Worm (Caenorhabditis elegans): ENCODE results near the gene cyp-35C1.
A peak's percentile ranks its signal among the peaks of the same experiment; 100 is the strongest.

Gene cyp-35C1

ce11 chrV:13935423-13935822 lies 37.1 kb upstream of the cyp-35C1 start:
- TF ChIP-seq mep-1 (tag; optimal IDR thresholded peaks at IDR 0.05) (no peak), elt-3 (tag; optimal IDR thresholded peaks at IDR 0.05) (peak; percentile 31), nhr-2 (tag; optimal IDR thresholded peaks at IDR 0.05) (no peak)

- no peak for TF ChIP-seq nhr-237 (tag; optimal IDR thresholded peaks at IDR 0.05)
- TF ChIP-seq ceh-39 (tag; optimal IDR thresholded peaks at IDR 0.05): no peak
- no peak for TF ChIP-seq M03D4.4 (tag; optimal IDR thresholded peaks at IDR 0.05)
- TF ChIP-seq lin-13 (tag; optimal IDR thresholded peaks at IDR 0.05): no peak
- TF ChIP-seq mab-5 (tag; optimal IDR thresholded peaks at IDR 0.05): no peak
- TF ChIP-seq ztf-11 (tag; optimal IDR thresholded peaks at IDR 0.05): no peak
- no peak for TF ChIP-seq nhr-76 (tag; optimal IDR thresholded peaks at IDR 0.05)
- no peak for TF ChIP-seq elt-3 (tag; optimal IDR thresholded peaks at IDR 0.05)
Measured at ce11 chrV:13934545-13934944, 36.3 kb upstream of the cyp-35C1 start, which contains the start of gene R10D12.1. R10D12.1 (minus strand) TSS chrV:13934645.

- TF ChIP-seq nhr-2 (tag; optimal IDR thresholded peaks at IDR 0.05) (no peak), pha-4 (tag; optimal IDR thresholded peaks at IDR 0.05) (no peak), ceh-43 (GFP tag; optimal IDR thresholded peaks at IDR 0.05) (no peak), ceh-39 (tag; optimal IDR thresholded peaks at IDR 0.05) (no peak), cnd-1 (tag; optimal IDR thresholded peaks at IDR 0.05) (no peak), unc-39 (tag; optimal IDR thresholded peaks at IDR 0.05) (no peak), ztf-11 (tag; optimal IDR thresholded peaks at IDR 0.05) (no peak), lsy-2 (tag; optimal IDR thresholded peaks at IDR 0.05) (no peak), drap-1 (GFP tag; optimal IDR thresholded peaks at IDR 0.05) (no peak), M03D4.4 (tag; optimal IDR thresholded peaks at IDR 0.05) (no peak), nhr-76 (tag; optimal IDR thresholded peaks at IDR 0.05) (no peak)
Measured at ce11 chrV:13931952-13932351, 33.7 kb upstream of the cyp-35C1 start.

- TF ChIP-seq mab-5 (tag; optimal IDR thresholded peaks at IDR 0.05): no peak
Measured at ce11 chrV:13931225-13931624, 32.9 kb upstream of the cyp-35C1 start, which contains the start of gene C06B3.16. C06B3.16 (plus strand) TSS chrV:13931525.

ce11 chrV:13929503-13929902 lies 31.2 kb upstream of the cyp-35C1 start, which contains the start of gene srxa-13:
srxa-13 (plus strand) TSS chrV:13929803.
- TF ChIP-seq elt-1 (tag; optimal IDR thresholded peaks at IDR 0.05; ENCODE audit: borderline replicate concordance, insufficient read depth) (no peak), lin-32 (GFP tag; optimal IDR thresholded peaks at IDR 0.05) (no peak), ces-1 (GFP tag; optimal IDR thresholded peaks at IDR 0.05) (no peak), nhr-28 (tag; optimal IDR thresholded peaks at IDR 0.05) (no peak), mls-2 (tag; optimal IDR thresholded peaks at IDR 0.05) (no peak), ham-2 (GFP tag; optimal IDR thresholded peaks at IDR 0.05) (no peak), ceh-83 (GFP tag; optimal IDR thresholded peaks at IDR 0.05) (no peak)

- TF ChIP-seq hlh-1 (tag; optimal IDR thresholded peaks at IDR 0.05): no peak
- TF ChIP-seq elt-3 (tag; optimal IDR thresholded peaks at IDR 0.05): no peak
- no peak for TF ChIP-seq blmp-1 (tag; optimal IDR thresholded peaks at IDR 0.05)
Measured at ce11 chrV:13926398-13926797, 28.1 kb upstream of the cyp-35C1 start, which contains the start of gene srxa-12. srxa-12 (plus strand) TSS chrV:13926698.

ce11 chrV:13923851-13924250 lies 25.6 kb upstream of the cyp-35C1 start, which contains the start of gene srxa-11:
srxa-11 (plus strand) TSS chrV:13924151.
- no peak for TF ChIP-seq flh-1 (GFP tag; optimal IDR thresholded peaks at IDR 0.05)
- TF ChIP-seq elt-1 (tag; optimal IDR thresholded peaks at IDR 0.05; ENCODE audit: borderline replicate concordance, insufficient read depth): no peak
- no peak for TF ChIP-seq nhr-28 (tag; optimal IDR thresholded peaks at IDR 0.05)
- TF ChIP-seq sem-2 (GFP tag; optimal IDR thresholded peaks at IDR 0.05): no peak
- TF ChIP-seq zip-8 (tag; optimal IDR thresholded peaks at IDR 0.05): no peak
- TF ChIP-seq tbx-8 (GFP tag; optimal IDR thresholded peaks at IDR 0.05): no peak
- no peak for TF ChIP-seq M03D4.4 (tag; optimal IDR thresholded peaks at IDR 0.05)
- TF ChIP-seq ceh-39 (tag; optimal IDR thresholded peaks at IDR 0.05): no peak
- TF ChIP-seq nhr-237 (tag; optimal IDR thresholded peaks at IDR 0.05): no peak
- no peak for TF ChIP-seq bed-3 (GFP tag; optimal IDR thresholded peaks at IDR 0.05)
- no peak for TF ChIP-seq nhr-12 (tag; optimal IDR thresholded peaks at IDR 0.05)
- TF ChIP-seq hlh-1 (tag; optimal IDR thresholded peaks at IDR 0.05): no peak

Data from whole organism, mixed stage, embryonic.